Worm (Caenorhabditis elegans) whole organism, L4 larva: Measurements from ENCODE around the gene rbc-2.
A peak's percentile ranks its signal among the peaks of the same experiment; 100 is the strongest.

ENCODE experiments used
- F10B5.3 ChIP-seq: sonication (generic microtip); optimal IDR thresholded peaks from 2 replicates; lab custom pipeline; 2016; ENCODE audit warnings: mild to moderate bottlenecking, missing genetic modification characterization, missing compliant biosample characterization
- F49E8.2 ChIP-seq: sonication (generic microtip); optimal IDR thresholded peaks from 2 replicates; lab custom pipeline; 2016; ENCODE audit warnings: missing compliant biosample characterization, mild to moderate bottlenecking, missing genetic modification characterization, borderline replicate concordance
- R02D3.7 ChIP-seq: fragments of 150-350 bp; sonication (generic microtip); optimal IDR thresholded peaks from 3 replicates; lab custom pipeline; 2014; ENCODE audit warnings: missing biosample characterization, missing genetic modification characterization
- Y105C5A.15 ChIP-seq: fragments of 200-800 bp; sonication (Bioruptor generic); IDR thresholded peaks from 2 replicates; pipeline ENCODE4 v1.3.6; 2022; ENCODE audit warnings: missing genetic modification characterization, missing compliant biosample characterization
- Y48G9A.11 ChIP-seq: fragments of 200-800 bp; sonication (Bioruptor generic); IDR thresholded peaks from 2 replicates; pipeline ENCODE4 v1.3.6; 2022; ENCODE audit warnings: missing genetic modification reagents, missing genetic modification characterization, missing compliant biosample characterization
- Y75B8A.6 ChIP-seq: fragments of 200-800 bp; sonication (Bioruptor generic); IDR thresholded peaks from 2 replicates; pipeline ENCODE4 v1.3.6; 2022; ENCODE audit warnings: missing genetic modification reagents, missing genetic modification characterization, missing compliant biosample characterization
- ZK337.2 ChIP-seq: fragments of 200-800 bp; sonication (Bioruptor generic); IDR thresholded peaks from 2 replicates; pipeline ENCODE4 v1.3.6; 2022; ENCODE audit warnings: missing genetic modification reagents, missing genetic modification characterization, missing compliant biosample characterization
- aly-2 ChIP-seq: sonication (generic microtip); optimal IDR thresholded peaks from 2 replicates; lab custom pipeline; 2018; ENCODE audit warnings: missing biosample characterization, missing genetic modification characterization
- arid-1 ChIP-seq: fragments of 200-800 bp; sonication (Bioruptor generic); conservative IDR thresholded peaks from 2 replicates; pipeline ENCODE4 v1.3.6; 2022; ENCODE audit warnings: missing genetic modification reagents, missing genetic modification characterization, missing compliant biosample characterization
- ceh-20 ChIP-seq: fragments of 200-800 bp; sonication (Bioruptor generic); IDR thresholded peaks from 2 replicates; pipeline ENCODE4 v1.3.6; 2022; ENCODE audit warnings: missing genetic modification reagents, missing genetic modification characterization, missing compliant biosample characterization
- ceh-32 ChIP-seq: sonication (generic microtip); optimal IDR thresholded peaks from 2 replicates; lab custom pipeline; 2016; ENCODE audit warnings: mild to moderate bottlenecking, missing genetic modification characterization, missing compliant biosample characterization; ENCODE audit not compliant: poor library complexity
- ceh-82 ChIP-seq: sonication (generic microtip); optimal IDR thresholded peaks from 2 replicates; lab custom pipeline; 2017; ENCODE audit warnings: missing biosample characterization, missing genetic modification characterization
- ces-1 ChIP-seq: fragments of 150-350 bp; sonication (generic microtip); optimal IDR thresholded peaks from 4 replicates; lab custom pipeline; 2014; ENCODE audit warnings: missing biosample characterization, missing genetic modification reagents, missing genetic modification characterization
- daf-16 ChIP-seq, 3 experiments: sonication (generic microtip); optimal IDR thresholded peaks; 2 replicates each; lab custom pipeline; 2016 to 2017; ENCODE audit warnings: missing genetic modification characterization in 3 of 3, missing genetic modification reagents in 3 of 3, mild to moderate bottlenecking in 2 of 3, missing compliant biosample characterization in 2 of 3, missing biosample characterization in 1 of 3, moderate library complexity in 1 of 3
- daf-8 ChIP-seq: fragments of 200-800 bp; sonication (Bioruptor generic); IDR thresholded peaks from 2 replicates; pipeline ENCODE4 v1.3.6; 2022; ENCODE audit warnings: missing genetic modification characterization, missing compliant biosample characterization
- dmd-8 ChIP-seq: fragments of 200-800 bp; sonication (Bioruptor generic); IDR thresholded peaks from 2 replicates; pipeline ENCODE4 v1.3.6; 2022; ENCODE audit warnings: missing genetic modification characterization, missing compliant biosample characterization
- dpl-1 ChIP-seq: fragments of 150-350 bp; optimal IDR thresholded peaks from 2 replicates; lab custom pipeline; 2014; ENCODE audit warnings: missing biosample characterization, missing genetic modification reagents, missing genetic modification characterization
- duxl-1 ChIP-seq: sonication (generic microtip); optimal IDR thresholded peaks from 2 replicates; lab custom pipeline; 2016; ENCODE audit warnings: mild to moderate bottlenecking, missing genetic modification characterization, moderate library complexity, missing compliant biosample characterization; ENCODE audit not compliant: poor library complexity
- egl-43 ChIP-seq: fragments of 200-800 bp; sonication (Bioruptor generic); IDR thresholded peaks from 2 replicates; pipeline ENCODE4 v1.3.6; 2022; ENCODE audit warnings: missing genetic modification reagents, missing genetic modification characterization, missing compliant biosample characterization
- fos-1 ChIP-seq: fragments of 150-350 bp; optimal IDR thresholded peaks from 2 replicates; lab custom pipeline; 2014; ENCODE audit warnings: missing biosample characterization, missing genetic modification characterization
- hif-1 ChIP-seq, 2 experiments: sonication (generic microtip); optimal IDR thresholded peaks; 2 replicates each; lab custom pipeline; 2016 to 2017; ENCODE audit warnings: missing compliant biosample characterization in 2 of 2, missing genetic modification characterization in 2 of 2, missing genetic modification reagents in 2 of 2, missing genotype in 2 of 2, mild to moderate bottlenecking in 1 of 2
- jun-1 ChIP-seq: fragments of 150-350 bp; optimal IDR thresholded peaks from 2 replicates; lab custom pipeline; 2014; ENCODE audit warnings: missing biosample characterization, missing genetic modification reagents, missing genetic modification characterization
- lin-15B ChIP-seq: fragments of 150-350 bp; sonication (generic microtip); optimal IDR thresholded peaks from 3 replicates; lab custom pipeline; 2014; ENCODE audit warnings: missing biosample characterization, missing genetic modification characterization
- lin-38 ChIP-seq: fragments of 200-800 bp; sonication (Bioruptor generic); IDR thresholded peaks from 2 replicates; pipeline ENCODE4 v1.3.6; 2022; ENCODE audit warnings: missing genetic modification reagents, missing genetic modification characterization, missing compliant biosample characterization
- lin-39 ChIP-seq: fragments of 150-350 bp; optimal IDR thresholded peaks from 2 replicates; lab custom pipeline; 2014; ENCODE audit warnings: missing biosample characterization, missing genetic modification reagents, missing genetic modification characterization
- lsy-2 ChIP-seq, 2 experiments: fragments of 150-350 bp in 1 of 2; sonication (generic microtip) in 1 of 2; optimal IDR thresholded peaks; 2 replicates each; lab custom pipeline; 2014 to 2017; ENCODE audit warnings: missing biosample characterization in 2 of 2, missing genetic modification characterization in 2 of 2
- mdt-29 ChIP-seq: fragments of 200-800 bp; sonication (Bioruptor generic); IDR thresholded peaks from 2 replicates; pipeline ENCODE4 v1.3.6; 2022; ENCODE audit warnings: missing genetic modification reagents, missing genetic modification characterization, missing compliant biosample characterization
- mxl-2 ChIP-seq: fragments of 200-800 bp; sonication (Bioruptor generic); conservative IDR thresholded peaks from 2 replicates; pipeline ENCODE4 v1.3.6; 2022; ENCODE audit warnings: missing genetic modification reagents, missing genetic modification characterization, missing compliant biosample characterization
- nhr-102 ChIP-seq: sonication (generic microtip); optimal IDR thresholded peaks from 2 replicates; lab custom pipeline; 2016; ENCODE audit warnings: mild to moderate bottlenecking, missing genetic modification characterization, moderate library complexity, missing compliant biosample characterization
- nhr-11 ChIP-seq: fragments of 150-350 bp; optimal IDR thresholded peaks from 2 replicates; lab custom pipeline; 2014; ENCODE audit warnings: missing biosample characterization, missing genetic modification characterization
- nhr-28 ChIP-seq: fragments of 150-350 bp; optimal IDR thresholded peaks from 2 replicates; lab custom pipeline; 2014; ENCODE audit warnings: missing biosample characterization, missing genetic modification characterization
- nhr-41 ChIP-seq: fragments of 200-800 bp; sonication (Bioruptor generic); IDR thresholded peaks from 2 replicates; pipeline ENCODE4 v1.3.6; 2022; ENCODE audit warnings: missing genetic modification reagents, missing genetic modification characterization, missing compliant biosample characterization
- nhr-42 ChIP-seq: fragments of 200-800 bp; sonication (Bioruptor generic); IDR thresholded peaks from 2 replicates; pipeline ENCODE4 v1.3.6; 2022; ENCODE audit warnings: missing genetic modification characterization, missing compliant biosample characterization
- nhr-48 ChIP-seq: sonication (generic microtip); optimal IDR thresholded peaks from 2 replicates; lab custom pipeline; 2016; ENCODE audit warnings: mild to moderate bottlenecking, missing genetic modification characterization, missing compliant biosample characterization
- nhr-6 ChIP-seq: fragments of 150-350 bp; optimal IDR thresholded peaks from 2 replicates; lab custom pipeline; 2014; ENCODE audit warnings: missing biosample characterization, missing genetic modification characterization
- nhr-77 ChIP-seq: fragments of 150-350 bp; optimal IDR thresholded peaks from 2 replicates; lab custom pipeline; 2014; ENCODE audit warnings: missing biosample characterization, missing genetic modification characterization
- php-3 ChIP-seq: fragments of 200-800 bp; sonication (Bioruptor generic); IDR thresholded peaks from 2 replicates; pipeline ENCODE4 v1.3.6; 2022; ENCODE audit warnings: missing genetic modification reagents, missing genetic modification characterization, missing compliant biosample characterization
- pqm-1 ChIP-seq: sonication (generic microtip); optimal IDR thresholded peaks from 2 replicates; lab custom pipeline; 2017; ENCODE audit warnings: missing biosample characterization, missing genetic modification characterization
- saeg-2 ChIP-seq: fragments of 200-800 bp; sonication (Bioruptor generic); IDR thresholded peaks from 2 replicates; pipeline ENCODE4 v1.3.6; 2022; ENCODE audit warnings: missing genetic modification reagents, missing genetic modification characterization, missing compliant biosample characterization
- set-16 ChIP-seq: fragments of 200-800 bp; sonication (Bioruptor generic); IDR thresholded peaks from 2 replicates; pipeline ENCODE4 v1.3.6; 2022; ENCODE audit warnings: missing genetic modification reagents, missing genetic modification characterization, missing compliant biosample characterization
- snpc-1.2 ChIP-seq: fragments of 200-800 bp; sonication (Bioruptor generic); IDR thresholded peaks from 2 replicates; pipeline ENCODE4 v1.3.6; 2022; ENCODE audit warnings: missing genetic modification reagents, missing genetic modification characterization, missing compliant biosample characterization
- spr-1 ChIP-seq: sonication (generic microtip); optimal IDR thresholded peaks from 2 replicates; lab custom pipeline; 2016; ENCODE audit warnings: mild to moderate bottlenecking, missing genetic modification characterization, missing compliant biosample characterization
- spr-3 ChIP-seq: fragments of 200-800 bp; sonication (Bioruptor generic); optimal IDR thresholded peaks from 2 replicates; lab custom pipeline; 2018; ENCODE audit warnings: mild to moderate bottlenecking, missing genetic modification characterization, missing compliant biosample characterization
- tag-97 ChIP-seq: fragments of 200-800 bp; sonication (Bioruptor generic); IDR thresholded peaks from 2 replicates; pipeline ENCODE4 v1.3.6; 2022; ENCODE audit warnings: missing genetic modification characterization, missing compliant biosample characterization
- tra-1 ChIP-seq: fragments of 200-800 bp; sonication (Bioruptor generic); IDR thresholded peaks from 2 replicates; pipeline ENCODE4 v1.3.6; 2022; ENCODE audit warnings: missing genetic modification reagents, missing genetic modification characterization, missing compliant biosample characterization
- unc-62 ChIP-seq, 3 experiments: fragments of 150-350 bp in 1 of 3; sonication (generic microtip); optimal IDR thresholded peaks in 2 of 3; peaks in 1 of 3; 1 replicate in 1 of 3; 2 replicates in 2 of 3; lab custom pipeline; 2014 to 2017; ENCODE audit warnings: missing biosample characterization in 3 of 3, missing genetic modification characterization in 3 of 3, missing genetic modification reagents in 3 of 3, missing genotype in 1 of 3
- zfp-2 ChIP-seq: sonication (generic microtip); optimal IDR thresholded peaks from 2 replicates; lab custom pipeline; 2016; ENCODE audit warnings: mild to moderate bottlenecking, missing genetic modification characterization, missing compliant biosample characterization
- zip-11 ChIP-seq: fragments of 200-800 bp; sonication (Bioruptor generic); IDR thresholded peaks from 2 replicates; pipeline ENCODE4 v1.3.6; 2022; ENCODE audit warnings: missing genetic modification characterization, missing compliant biosample characterization
- ztf-7 ChIP-seq: fragments of 150-350 bp; optimal IDR thresholded peaks from 2 replicates; lab custom pipeline; 2014; ENCODE audit warnings: missing biosample characterization, missing genetic modification characterization

The rbc-2 gene

ce11 chrIII:2576360-2577259, 48.1 kb upstream of the rbc-2 start (continued):
- no peak for TF ChIP-seq duxl-1 (tag; lab: Kevin White, UChicago)
- TF ChIP-seq zfp-2 (tag; lab: Kevin White, UChicago) = no peak
- TF ChIP-seq set-16 (GFP tag; lab: Robert Waterston, UW) = no peak
- peak; percentile 37 for TF ChIP-seq pqm-1 (tag; lab: Kevin White, UChicago)
- TF ChIP-seq mxl-2 (GFP tag; lab: Robert Waterston, UW) = no peak
- no peak for TF ChIP-seq snpc-1.2
- no peak for TF ChIP-seq nhr-41 (GFP tag; lab: Robert Waterston, UW)
- TF ChIP-seq php-3 (GFP tag; lab: Robert Waterston, UW) = no peak
- no peak for TF ChIP-seq lin-15B (tag; lab: Kevin White, UChicago)
- no peak for TF ChIP-seq lin-39 (tag; lab: Kevin White, UChicago)
- peak; percentile 50 for TF ChIP-seq lin-38 (GFP tag; lab: Robert Waterston, UW)
- TF ChIP-seq dmd-8 (GFP tag; lab: Robert Waterston, UW) = no peak
- TF ChIP-seq ceh-32 = no peak
- no peak for TF ChIP-seq daf-8 (GFP tag; lab: Robert Waterston, UW)
- peak; percentile 52 for TF ChIP-seq nhr-28 (tag; lab: Kevin White, UChicago)
- TF ChIP-seq arid-1 (GFP tag; lab: Robert Waterston, UW) = no peak
- peak in 1 of 2 experiments; percentile 59 for TF ChIP-seq hif-1 (tag; optimal IDR thresholded peaks at IDR 0.05; lab: Kevin White, UChicago)
- TF ChIP-seq zip-11 (GFP tag; lab: Robert Waterston, UW) = no peak
- no peak for TF ChIP-seq saeg-2 (GFP tag; lab: Robert Waterston, UW)
- no peak for TF ChIP-seq spr-3 (GFP tag; lab: Kevin White, UChicago)
- TF ChIP-seq egl-43 (GFP tag; lab: Robert Waterston, UW) = no peak
- no peak for TF ChIP-seq unc-62 (GFP tag; optimal IDR thresholded peaks at IDR 0.05 in 1 of 2; lab: Kevin White, UChicago)
- no peak for TF ChIP-seq unc-62 (tag; optimal IDR thresholded peaks at IDR 0.05; lab: Kevin White, UChicago)
- no peak for TF ChIP-seq nhr-42 (GFP tag; lab: Robert Waterston, UW)
- TF ChIP-seq Y48G9A.11 (GFP tag; lab: Robert Waterston, UW) = no peak
- TF ChIP-seq dpl-1 (GFP tag; lab: Kevin White, UChicago) = peak; percentile 56
- TF ChIP-seq ZK337.2 (GFP tag; lab: Robert Waterston, UW) = no peak
- TF ChIP-seq ceh-82 = no peak
- TF ChIP-seq F49E8.2 (tag; lab: Kevin White, UChicago) = no peak
- TF ChIP-seq tag-97 (GFP tag; lab: Robert Waterston, UW) = no peak
- no peak for TF ChIP-seq R02D3.7 (tag; lab: Kevin White, UChicago)
- no peak for TF ChIP-seq Y105C5A.15 (GFP tag; lab: Robert Waterston, UW)
- peak; percentile 62 for TF ChIP-seq nhr-11
- peak; percentile 6 for TF ChIP-seq spr-1 (tag; lab: Kevin White, UChicago)
- TF ChIP-seq fos-1 (tag; lab: Kevin White, UChicago) = no peak
- TF ChIP-seq nhr-6 = peak; percentile 16
- peak; percentile 11 for TF ChIP-seq nhr-48 (tag; lab: Kevin White, UChicago)
- no peak for TF ChIP-seq jun-1 (tag; lab: Kevin White, UChicago)
- TF ChIP-seq mdt-29 = no peak
- TF ChIP-seq daf-16 (GFP tag; optimal IDR thresholded peaks at IDR 0.05; lab: Kevin White, UChicago) = no peak
- no peak for TF ChIP-seq daf-16 (tag; optimal IDR thresholded peaks at IDR 0.05; lab: Kevin White, UChicago)
- peak; percentile 21 to 82 for TF ChIP-seq lsy-2 (tag; optimal IDR thresholded peaks at IDR 0.05; lab: Kevin White, UChicago)
- TF ChIP-seq aly-2 (tag; lab: Kevin White, UChicago) = no peak
- TF ChIP-seq ces-1 (GFP tag; lab: Kevin White, UChicago) = peak; percentile 8
- no peak for TF ChIP-seq tra-1 (GFP tag; lab: Robert Waterston, UW)
- TF ChIP-seq Y75B8A.6 = no peak
- TF ChIP-seq F10B5.3 (tag; lab: Kevin White, UChicago) = no peak
- TF ChIP-seq ztf-7 = no peak
- TF ChIP-seq ceh-20 (GFP tag; lab: Robert Waterston, UW) = peak; percentile 65; the same call in 1 of the 2 replicates
- TF ChIP-seq nhr-77 = peak; percentile 5
- TF ChIP-seq nhr-102 (tag; lab: Kevin White, UChicago) = no peak
